Fruit fly (Drosophila melanogaster) whole organism, embryonic: ENCODE data around the gene CG6959.

Experiments used
- Bteb2 ChIP-seq: fragments of 200-800 bp; sonication (Bioruptor generic); optimal IDR thresholded peaks from 2 replicates; lab custom pipeline; 2016; ENCODE audit warnings: missing biosample characterization, missing genetic modification characterization
- CG1024 ChIP-seq: fragments of 200-800 bp; sonication (Bioruptor generic); IDR thresholded peaks from 2 replicates; pipeline ENCODE4 v1.3.6; 2022; ENCODE audit warnings: missing biosample characterization, missing genetic modification characterization
- CG11696 ChIP-seq: fragments of 200-800 bp; sonication (Bioruptor generic); IDR thresholded peaks from 2 replicates; pipeline ENCODE4 v1.3.6; 2022; ENCODE audit warnings: missing biosample characterization, missing genetic modification characterization
- CG12236 ChIP-seq: fragments of 200-800 bp; sonication (Bioruptor generic); optimal IDR thresholded peaks from 2 replicates; lab custom pipeline; 2016; ENCODE audit warnings: missing biosample characterization, missing genetic modification characterization
- CG12659 ChIP-seq: fragments of 200-800 bp; sonication (Bioruptor generic); optimal IDR thresholded peaks from 3 replicates; lab custom pipeline; 2017; ENCODE audit warnings: mild to moderate bottlenecking, missing biosample characterization, missing genetic modification reagents, missing genetic modification characterization
- CG13296 ChIP-seq: fragments of 200-800 bp; sonication (Bioruptor generic); optimal IDR thresholded peaks from 3 replicates; lab custom pipeline; 2018; ENCODE audit warnings: missing biosample characterization, mild to moderate bottlenecking, missing genetic modification characterization
- CG14710 ChIP-seq: fragments of 200-800 bp; sonication (Bioruptor generic); optimal IDR thresholded peaks from 3 replicates; lab custom pipeline; 2019; ENCODE audit warnings: missing biosample characterization, mild to moderate bottlenecking, missing genetic modification characterization, moderate library complexity
- CG16863 ChIP-seq: fragments of 200-800 bp; sonication (Bioruptor generic); optimal IDR thresholded peaks from 3 replicates; lab custom pipeline; 2016; ENCODE audit warnings: missing biosample characterization, missing genetic modification characterization
- CG17328 ChIP-seq: fragments of 200-800 bp; sonication (Bioruptor generic); IDR thresholded peaks from 2 replicates; pipeline ENCODE4 v1.3.6; 2022; ENCODE audit warnings: missing biosample characterization, missing genetic modification characterization
- CG17829 ChIP-seq: fragments of 200-800 bp; optimal IDR thresholded peaks from 2 replicates; lab custom pipeline; 2019; ENCODE audit warnings: missing biosample characterization, mild to moderate bottlenecking, missing genetic modification characterization, moderate library complexity
- CG18764 ChIP-seq: fragments of 200-800 bp; sonication (Bioruptor generic); optimal IDR thresholded peaks from 3 replicates; lab custom pipeline; 2016; ENCODE audit warnings: missing biosample characterization, missing genetic modification characterization
- CG30431 ChIP-seq: fragments of 200-800 bp; sonication (Bioruptor generic); optimal IDR thresholded peaks from 2 replicates; lab custom pipeline; 2017; ENCODE audit warnings: missing biosample characterization, missing genetic modification characterization
- CG32767 ChIP-seq: fragments of 200-800 bp; sonication (Bioruptor generic); IDR thresholded peaks from 2 replicates; pipeline ENCODE4 v1.3.6; 2022; ENCODE audit warnings: missing biosample characterization, missing genetic modification characterization
- CG32772 ChIP-seq: fragments of 200-800 bp; sonication (Bioruptor generic); IDR thresholded peaks from 2 replicates; pipeline ENCODE4 v1.3.6; 2022; ENCODE audit warnings: missing biosample characterization, missing genetic modification characterization
- CG3407 ChIP-seq: fragments of 200-800 bp; sonication (Bioruptor generic); optimal IDR thresholded peaks from 2 replicates; lab custom pipeline; 2018; ENCODE audit warnings: missing biosample characterization, mild to moderate bottlenecking, missing genetic modification characterization
- CG4404 ChIP-seq: fragments of 200-800 bp; sonication (Bioruptor generic); IDR thresholded peaks from 2 replicates; pipeline ENCODE4 v1.3.6; 2022; ENCODE audit warnings: missing biosample characterization, missing genetic modification characterization
- CG4617 ChIP-seq: fragments of 200-800 bp; sonication (Bioruptor generic); optimal IDR thresholded peaks from 3 replicates; lab custom pipeline; 2016; ENCODE audit warnings: missing biosample characterization, missing genetic modification characterization, borderline replicate concordance
- CG4707 ChIP-seq: fragments of 200-800 bp; sonication (Bioruptor generic); optimal IDR thresholded peaks from 2 replicates; lab custom pipeline; 2018; ENCODE audit warnings: missing biosample characterization, mild to moderate bottlenecking, missing genetic modification characterization, moderate library complexity
- CG6175 ChIP-seq: fragments of 200-800 bp; sonication (Bioruptor generic); IDR thresholded peaks from 3 replicates; pipeline ENCODE4 v1.3.6; 2022; ENCODE audit warnings: missing biosample characterization, missing genetic modification characterization
- CG6765 ChIP-seq: fragments of 200-800 bp; sonication (Bioruptor generic); optimal IDR thresholded peaks from 3 replicates; lab custom pipeline; 2017; ENCODE audit warnings: missing biosample characterization, mild to moderate bottlenecking, missing genetic modification characterization
- CG8290 ChIP-seq, 3 experiments: fragments of 200-800 bp; sonication (Bioruptor generic); optimal IDR thresholded peaks; 2 replicates each; lab custom pipeline; 2016 to 2019; ENCODE audit warnings: missing biosample characterization in 3 of 3, missing genetic modification characterization in 3 of 3, mild to moderate bottlenecking in 2 of 3, moderate library complexity in 1 of 3
- CoRest ChIP-seq: fragments of 200-800 bp; sonication (Bioruptor generic); optimal IDR thresholded peaks from 3 replicates; lab custom pipeline; 2018; ENCODE audit warnings: missing biosample characterization, mild to moderate bottlenecking, missing genetic modification characterization, moderate library complexity
- D19B ChIP-seq: fragments of 200-800 bp; sonication (Bioruptor generic); optimal IDR thresholded peaks from 2 replicates; lab custom pipeline; 2017; ENCODE audit warnings: missing biosample characterization, mild to moderate bottlenecking, missing genetic modification characterization
- Dp ChIP-seq: fragments of 200-800 bp; sonication (Bioruptor generic); optimal IDR thresholded peaks from 2 replicates; lab custom pipeline; 2018; ENCODE audit warnings: missing biosample characterization, mild to moderate bottlenecking, missing genetic modification characterization, moderate library complexity
- Hr78 ChIP-seq, 2 experiments: fragments of 200-800 bp in 1 of 2; fragments of >200 bp in 1 of 2; sonication (Bioruptor generic) in 1 of 2; optimal IDR thresholded peaks; 2 replicates each; lab custom pipeline; 2017 to 2019; ENCODE audit warnings: missing biosample characterization in 2 of 2, missing genetic modification characterization in 2 of 2, mild to moderate bottlenecking in 1 of 2, moderate library complexity in 1 of 2
- Lim3 ChIP-seq: fragments of 200-800 bp; sonication (Bioruptor generic); IDR thresholded peaks from 2 replicates; pipeline ENCODE4 v1.3.6; 2022; ENCODE audit warnings: missing biosample characterization, missing genetic modification characterization
- NFAT ChIP-seq: fragments of 200-800 bp; sonication (Bioruptor generic); IDR thresholded peaks from 2 replicates; pipeline ENCODE4 v1.3.6; 2022; ENCODE audit warnings: missing biosample characterization, missing genetic modification characterization
- Ravus ChIP-seq: fragments of 200-800 bp; sonication (Bioruptor generic); IDR thresholded peaks from 2 replicates; pipeline ENCODE4 v1.3.6; 2022; ENCODE audit warnings: missing biosample characterization, missing genetic modification characterization
- Sry-β ChIP-seq: fragments of 200-800 bp; sonication (Bioruptor generic); optimal IDR thresholded peaks from 2 replicates; lab custom pipeline; 2018; ENCODE audit warnings: missing biosample characterization, mild to moderate bottlenecking, missing genetic modification characterization, moderate library complexity
- Taf1 ChIP-seq: fragments of 200-800 bp; sonication (Bioruptor generic); IDR thresholded peaks from 2 replicates; pipeline ENCODE4 v1.3.6; 2022; ENCODE audit warnings: missing biosample characterization, missing genetic modification characterization
- crc ChIP-seq: fragments of 200-800 bp; sonication (Bioruptor generic); optimal IDR thresholded peaks from 2 replicates; lab custom pipeline; 2016; ENCODE audit warnings: missing biosample characterization, missing genetic modification characterization
- ems ChIP-seq: fragments of 200-800 bp; sonication (Bioruptor generic); optimal IDR thresholded peaks from 3 replicates; lab custom pipeline; 2016; ENCODE audit warnings: missing biosample characterization, missing genetic modification characterization
- fu2 ChIP-seq: fragments of 200-800 bp; sonication (Bioruptor generic); optimal IDR thresholded peaks from 2 replicates; lab custom pipeline; 2016; ENCODE audit warnings: missing biosample characterization, missing genetic modification characterization
- gem ChIP-seq: fragments of 200-800 bp; sonication (Bioruptor generic); optimal IDR thresholded peaks from 2 replicates; lab custom pipeline; 2019; ENCODE audit warnings: missing biosample characterization, mild to moderate bottlenecking, missing genetic modification characterization, moderate library complexity
- kni ChIP-seq: fragments of 200-800 bp; sonication (Bioruptor generic); optimal IDR thresholded peaks from 3 replicates; lab custom pipeline; 2017; ENCODE audit warnings: mild to moderate bottlenecking, missing biosample characterization, missing genetic modification reagents, missing genetic modification characterization
- knrl ChIP-seq: fragments of 200-800 bp; sonication (Bioruptor generic); IDR thresholded peaks from 3 replicates; pipeline ENCODE4 v1.3.6; 2022; ENCODE audit warnings: missing biosample characterization, missing genetic modification characterization; ENCODE audit not compliant: partially characterized antibody
- lov ChIP-seq, 2 experiments: fragments of 200-800 bp in 1 of 2; fragments of >200 bp in 1 of 2; sonication (Bioruptor generic) in 1 of 2; IDR thresholded peaks in 1 of 2; optimal IDR thresholded peaks in 1 of 2; 2 replicates in 1 of 2; 3 replicates in 1 of 2; pipeline versions ENCODE4 v1.3.6 to Lab custom; 2017 to 2022; ENCODE audit warnings: missing biosample characterization in 1 of 2, missing genetic modification characterization in 1 of 2
- nom ChIP-seq: fragments of 200-800 bp; sonication (Bioruptor generic); optimal IDR thresholded peaks from 2 replicates; lab custom pipeline; 2017; ENCODE audit warnings: missing biosample characterization, missing genetic modification characterization, mild to moderate bottlenecking, moderate library complexity, missing genetic modification reagents
- pb ChIP-seq: fragments of 200-800 bp; sonication (Bioruptor generic); optimal IDR thresholded peaks from 3 replicates; lab custom pipeline; 2016; ENCODE audit warnings: missing biosample characterization, missing genetic modification characterization
- rib ChIP-seq: fragments of 200-800 bp; sonication (Bioruptor generic); IDR thresholded peaks from 2 replicates; pipeline ENCODE4 v1.3.6; 2022; ENCODE audit warnings: missing biosample characterization, missing genetic modification characterization
- sc ChIP-seq, 3 experiments: fragments of >200 bp in 2 of 3; fragments of 200-800 bp in 1 of 3; sonication (Bioruptor generic) in 1 of 3; optimal IDR thresholded peaks; 2 replicates in 2 of 3; 3 replicates in 1 of 3; lab custom pipeline; 2017; ENCODE audit warnings: mild to moderate bottlenecking in 1 of 3, missing biosample characterization in 1 of 3, missing genetic modification characterization in 1 of 3, missing genetic modification reagents in 1 of 3
- stwl ChIP-seq: fragments of 200-800 bp; sonication (Bioruptor generic); optimal IDR thresholded peaks from 3 replicates; lab custom pipeline; 2018; ENCODE audit warnings: missing biosample characterization, mild to moderate bottlenecking, missing genetic modification characterization, moderate library complexity
- tna ChIP-seq: fragments of 200-800 bp; sonication (Bioruptor generic); IDR thresholded peaks from 2 replicates; pipeline ENCODE4 v1.3.6; 2022; ENCODE audit warnings: missing biosample characterization, missing genetic modification characterization; ENCODE audit not compliant: partially characterized antibody
- toy ChIP-seq: fragments of 200-800 bp; sonication (Bioruptor generic); IDR thresholded peaks from 2 replicates; pipeline ENCODE4 v1.3.6; 2022; ENCODE audit warnings: missing biosample characterization, missing genetic modification characterization
- usp ChIP-seq: fragments of >200 bp; optimal IDR thresholded peaks from 2 replicates; lab custom pipeline; 2017; ENCODE audit warnings: missing biosample characterization, missing genetic modification characterization
- vnd ChIP-seq: fragments of 200-800 bp; sonication (Bioruptor generic); IDR thresholded peaks from 3 replicates; pipeline ENCODE4 v1.3.6; 2022; ENCODE audit warnings: missing biosample characterization, missing genetic modification characterization; ENCODE audit not compliant: partially characterized antibody

CG6959 gene

DNA sequence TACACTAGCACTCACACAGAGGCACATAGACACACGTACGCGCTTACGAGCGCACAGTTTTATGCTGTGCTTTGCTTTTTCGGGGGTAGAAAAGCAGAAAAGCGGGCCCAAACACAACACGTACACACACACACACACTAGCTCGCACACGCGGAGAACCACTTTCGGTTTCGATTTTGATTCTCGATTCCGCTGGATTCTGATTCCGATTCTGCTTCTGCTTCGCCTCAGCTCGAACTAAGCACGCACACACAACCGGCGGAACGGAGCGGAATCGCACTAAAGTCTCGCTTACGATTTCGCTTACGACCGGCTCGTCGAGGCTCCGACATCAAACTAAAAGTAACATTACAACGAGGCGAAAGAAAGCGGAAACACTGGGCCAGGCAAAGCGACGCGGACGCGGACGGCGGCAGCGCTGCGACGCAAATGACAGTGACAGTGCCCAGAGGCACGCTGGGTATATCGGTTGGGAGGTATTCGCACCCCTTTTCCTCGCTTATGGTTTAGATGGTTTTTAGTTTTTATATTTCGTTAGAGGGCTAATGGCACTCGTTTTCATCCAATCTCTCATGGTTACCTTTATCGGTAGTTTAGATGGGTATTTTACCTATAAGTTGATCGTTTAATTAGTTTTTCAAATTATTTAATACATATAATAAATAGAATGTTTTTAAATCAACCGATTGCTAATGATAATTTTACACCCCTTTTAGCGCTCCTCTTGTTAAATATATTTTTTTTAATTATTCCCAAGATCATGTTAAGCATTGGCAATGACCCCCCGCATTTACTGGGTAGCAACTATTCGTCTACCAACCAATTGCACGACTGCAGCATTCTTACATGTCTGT is 91.0 kb downstream of the CG6959 start (continued):
- peak; percentile 65 for TF ChIP-seq CG30431 (GFP tag; lab: Kevin White, UChicago)
- no peak for TF ChIP-seq toy
- TF ChIP-seq ems (GFP tag; lab: Kevin White, UChicago), result no peak
- TF ChIP-seq CG6765 (GFP tag; lab: Kevin White, UChicago), result no peak
- peak; percentile 31; the same call in 1 of the 3 replicates for TF ChIP-seq knrl (GFP tag; lab: Robert Waterston, UW)
- peak; percentile 79 for TF ChIP-seq gem (tag; lab: Kevin White, UChicago)
- TF ChIP-seq fu2 (GFP tag; lab: Kevin White, UChicago), result no peak
- peak; percentile 54 for TF ChIP-seq CG4707 (GFP tag; lab: Kevin White, UChicago)
- TF ChIP-seq CG1024 (GFP tag; lab: Robert Waterston, UW), result no peak; the same call in 1 of the 2 replicates
- 0 out of 3 replicates have a peak, but pooled peaks have one; percentile 25 for TF ChIP-seq CG6175
- TF ChIP-seq lov (optimal IDR thresholded peaks at IDR 0.05; lab: Kevin White, UChicago), result no peak
- 0 out of 3 replicates have a peak, but pooled peaks have one; percentile 67 for TF ChIP-seq lov (GFP tag; IDR thresholded peaks at IDR 0.05; lab: Robert Waterston, UW)
- no peak for TF ChIP-seq tna (GFP tag; lab: Robert Waterston, UW)
- peak; percentile 25; the same call in 1 of the 2 replicates for TF ChIP-seq NFAT (GFP tag; lab: Robert Waterston, UW)
- TF ChIP-seq Lim3 (GFP tag; lab: Robert Waterston, UW), result no peak
- peak in 1 of 2 experiments; percentile 67 for TF ChIP-seq Hr78 (GFP tag; optimal IDR thresholded peaks at IDR 0.05; lab: Kevin White, UChicago)
- TF ChIP-seq CG4617 (GFP tag; lab: Kevin White, UChicago), result peak; percentile 27
- TF ChIP-seq Sry-β, result no peak
- peak; percentile 47 for TF ChIP-seq CG3407 (GFP tag; lab: Kevin White, UChicago)
- TF ChIP-seq kni (GFP tag; lab: Kevin White, UChicago), result peak; percentile 97
- 0 out of 2 replicates have a peak, but pooled peaks have one; percentile 53 for TF ChIP-seq CG32772 (GFP tag; lab: Robert Waterston, UW)
- no peak for TF ChIP-seq CG16863
- TF ChIP-seq CG12236, result no peak
- peak; percentile 58; the same call in 1 of the 2 replicates for TF ChIP-seq CG4404 (GFP tag; lab: Robert Waterston, UW)
- TF ChIP-seq D19B (GFP tag; lab: Kevin White, UChicago), result peak; percentile 99
- no peak for TF ChIP-seq stwl (tag; lab: Kevin White, UChicago)
- TF ChIP-seq Bteb2 (GFP tag; lab: Kevin White, UChicago), result peak; percentile 23
- no peak for TF ChIP-seq pb (GFP tag; lab: Kevin White, UChicago)
- TF ChIP-seq usp (GFP tag; lab: Kevin White, UChicago), result no peak
- TF ChIP-seq CG32767, result peak; percentile 40
- 0 out of 3 replicates have a peak, but pooled peaks have one; percentile 25 for TF ChIP-seq vnd (GFP tag; lab: Robert Waterston, UW)
- peak; percentile 69 for TF ChIP-seq CG14710 (tag; lab: Kevin White, UChicago)
- peak; percentile 10 for TF ChIP-seq nom
- TF ChIP-seq CoRest (tag; lab: Kevin White, UChicago), result peak; percentile 84
- TF ChIP-seq CG11696, result no peak
- peak; percentile 52 for TF ChIP-seq CG18764 (GFP tag; lab: Kevin White, UChicago)
- TF ChIP-seq Ravus (GFP tag; lab: Robert Waterston, UW), result no peak
- no peak for TF ChIP-seq sc (optimal IDR thresholded peaks at IDR 0.05; lab: Kevin White, UChicago)
- peak; percentile 87 for TF ChIP-seq sc (GFP tag; optimal IDR thresholded peaks at IDR 0.05; lab: Kevin White, UChicago)
- peak; percentile 49 for TF ChIP-seq CG8290 (GFP tag; optimal IDR thresholded peaks at IDR 0.05; lab: Kevin White, UChicago)
- peak; percentile 6 to 77 for TF ChIP-seq CG8290 (tag; optimal IDR thresholded peaks at IDR 0.05; lab: Kevin White, UChicago)
- peak; percentile 50 for TF ChIP-seq CG17829 (tag; lab: Kevin White, UChicago)
- TF ChIP-seq CG13296 (GFP tag; lab: Kevin White, UChicago), result peak; percentile 41
- no peak for TF ChIP-seq Taf1 (GFP tag; lab: Robert Waterston, UW)
- no peak for TF ChIP-seq Dp (GFP tag; lab: Kevin White, UChicago)
- peak; percentile 4 for TF ChIP-seq crc
- peak; percentile 78; the same call in 1 of the 2 replicates for TF ChIP-seq rib (GFP tag; lab: Robert Waterston, UW)
- peak; percentile 77 for TF ChIP-seq CG12659
- peak; percentile 54; the same call in 1 of the 2 replicates for TF ChIP-seq CG17328
